Worm (Caenorhabditis elegans) whole organism, late embryonic: ENCODE results near the gene dnj-19.

Experiments used
- ceh-18 ChIP-seq: sonication (generic microtip); optimal IDR thresholded peaks from 2 replicates; lab custom pipeline; 2016; ENCODE audit warnings: missing genetic modification characterization, missing compliant biosample characterization
- gmeb-2 ChIP-seq: sonication (generic microtip); optimal IDR thresholded peaks from 2 replicates; lab custom pipeline; 2016; ENCODE audit warnings: missing genetic modification characterization, inconsistent platforms, missing compliant biosample characterization
- nhr-11 ChIP-seq: fragments of 150-350 bp; optimal IDR thresholded peaks from 2 replicates; lab custom pipeline; 2014; ENCODE audit warnings: missing biosample characterization, missing genetic modification characterization
- odd-2 ChIP-seq: sonication (generic microtip); optimal IDR thresholded peaks from 2 replicates; lab custom pipeline; 2017; ENCODE audit warnings: antibody characterized with exemption, mild to moderate bottlenecking, missing genetic modification characterization, missing compliant biosample characterization
- sox-4 ChIP-seq: sonication (generic microtip); optimal IDR thresholded peaks from 2 replicates; lab custom pipeline; 2017; ENCODE audit warnings: mild to moderate bottlenecking, missing genetic modification characterization, inconsistent platforms, missing compliant biosample characterization
- tbx-2 ChIP-seq: sonication (generic microtip); optimal IDR thresholded peaks from 2 replicates; lab custom pipeline; 2016; ENCODE audit warnings: missing genetic modification characterization, missing compliant biosample characterization

DNA sequence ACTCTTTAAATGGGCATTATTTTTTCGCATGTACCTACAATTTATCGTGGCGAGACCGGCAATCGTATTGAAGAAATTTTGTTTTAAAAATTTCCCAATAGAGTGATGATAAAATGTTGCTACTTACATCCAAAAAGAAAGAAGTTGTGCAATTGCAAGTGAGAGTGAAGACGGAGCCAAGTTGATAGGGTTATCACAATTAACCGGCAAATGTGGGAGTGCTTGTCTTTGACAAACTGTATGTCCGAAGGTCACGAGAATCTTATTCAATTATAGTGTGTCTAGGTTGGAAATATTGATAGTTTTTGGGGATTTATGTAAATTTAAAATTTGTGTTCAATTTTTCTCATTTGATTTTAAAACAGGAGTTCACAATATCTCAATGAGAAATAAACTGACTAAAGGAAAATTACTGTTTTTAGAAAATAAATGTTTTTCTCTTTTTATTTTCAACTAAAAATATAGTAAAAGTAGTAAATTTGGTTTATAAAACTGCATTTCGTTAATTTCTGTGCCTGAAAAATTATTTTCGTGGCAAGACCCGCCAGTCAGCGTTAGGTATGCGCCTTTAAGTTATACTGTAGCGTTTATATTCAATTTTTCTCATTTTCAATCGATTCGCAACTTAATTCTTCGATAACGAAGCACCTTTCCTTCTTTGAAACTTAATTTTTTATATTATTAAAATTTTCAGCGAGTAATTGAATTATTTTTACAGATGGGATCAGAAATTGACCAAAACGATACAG is 9.1 kb upstream of the dnj-19 start, which contains the start of the genes hpo-15 and mms-19:
- TF ChIP-seq ceh-18 (tag; lab: Kevin White, UChicago): no peak
- no peak for TF ChIP-seq sox-4
- no peak for TF ChIP-seq odd-2 (tag; lab: Kevin White, UChicago)
- TF ChIP-seq gmeb-2 (tag; lab: Kevin White, UChicago): no peak
- no peak for TF ChIP-seq nhr-11 (tag; lab: Kevin White, UChicago)
- TF ChIP-seq tbx-2 (tag; lab: Kevin White, UChicago): no peak
